Worm (Caenorhabditis elegans) whole organism, L4 larva: ENCODE data around the gene F08D12.12.

ENCODE experiments used
- D1046.2 ChIP-seq: fragments of 200-800 bp; sonication (Bioruptor generic); IDR thresholded peaks from 2 replicates; pipeline ENCODE4 v1.3.6; 2022; ENCODE audit warnings: missing genetic modification characterization, missing compliant biosample characterization
- aha-1 ChIP-seq: fragments of 150-350 bp; peaks from one replicate; lab custom pipeline; 2014; ENCODE audit warnings: missing biosample characterization, missing genetic modification characterization
- arid-1 ChIP-seq: fragments of 200-800 bp; sonication (Bioruptor generic); conservative IDR thresholded peaks from 2 replicates; pipeline ENCODE4 v1.3.6; 2022; ENCODE audit warnings: missing genetic modification reagents, missing genetic modification characterization, missing compliant biosample characterization
- ceh-44 ChIP-seq: fragments of 200-800 bp; sonication (Bioruptor generic); IDR thresholded peaks from 2 replicates; pipeline ENCODE4 v1.3.6; 2022; ENCODE audit warnings: missing genetic modification reagents, missing genetic modification characterization, missing compliant biosample characterization
- cey-2 ChIP-seq: sonication (generic microtip); optimal IDR thresholded peaks from 3 replicates; lab custom pipeline; 2017; ENCODE audit warnings: missing genetic modification characterization, mild to moderate bottlenecking, missing compliant biosample characterization, antibody characterized with exemption, borderline replicate concordance; ENCODE audit not compliant: insufficient read depth
- ctbp-1 ChIP-seq: fragments of 200-800 bp; sonication (Bioruptor generic); IDR thresholded peaks from 2 replicates; pipeline ENCODE4 v1.3.6; 2022; ENCODE audit warnings: missing genetic modification reagents, missing genetic modification characterization, missing compliant biosample characterization
- daf-16 ChIP-seq, 3 experiments: sonication (generic microtip); optimal IDR thresholded peaks; 2 replicates each; lab custom pipeline; 2016 to 2017; ENCODE audit warnings: missing genetic modification characterization in 3 of 3, missing genetic modification reagents in 3 of 3, mild to moderate bottlenecking in 2 of 3, missing compliant biosample characterization in 2 of 3, missing biosample characterization in 1 of 3, moderate library complexity in 1 of 3
- dmd-6 ChIP-seq: fragments of 200-800 bp; sonication (Bioruptor generic); IDR thresholded peaks from 2 replicates; pipeline ENCODE4 v1.3.6; 2022; ENCODE audit warnings: missing genetic modification reagents, missing genetic modification characterization, missing compliant biosample characterization
- dpl-1 ChIP-seq: fragments of 150-350 bp; optimal IDR thresholded peaks from 2 replicates; lab custom pipeline; 2014; ENCODE audit warnings: missing biosample characterization, missing genetic modification reagents, missing genetic modification characterization
- duxl-1 ChIP-seq: sonication (generic microtip); optimal IDR thresholded peaks from 2 replicates; lab custom pipeline; 2016; ENCODE audit warnings: mild to moderate bottlenecking, missing genetic modification characterization, moderate library complexity, missing compliant biosample characterization; ENCODE audit not compliant: poor library complexity
- fos-1 ChIP-seq: fragments of 150-350 bp; optimal IDR thresholded peaks from 2 replicates; lab custom pipeline; 2014; ENCODE audit warnings: missing biosample characterization, missing genetic modification characterization
- hlh-11 ChIP-seq: fragments of 200-800 bp; sonication (Bioruptor generic); optimal IDR thresholded peaks from 2 replicates; lab custom pipeline; 2018; ENCODE audit warnings: mild to moderate bottlenecking, missing genetic modification characterization, missing compliant biosample characterization
- hlh-30 ChIP-seq: sonication (generic microtip); optimal IDR thresholded peaks from 2 replicates; lab custom pipeline; 2017; ENCODE audit warnings: antibody characterized with exemption, mild to moderate bottlenecking, missing genetic modification characterization, missing compliant biosample characterization; ENCODE audit not compliant: insufficient read depth
- lin-1 ChIP-seq: fragments of 200-800 bp; sonication (Bioruptor generic); IDR thresholded peaks from 2 replicates; pipeline ENCODE4 v1.3.6; 2022; ENCODE audit warnings: missing genetic modification reagents, missing genetic modification characterization, missing compliant biosample characterization
- lin-13 ChIP-seq: fragments of 150-350 bp; optimal IDR thresholded peaks from 2 replicates; lab custom pipeline; 2014; ENCODE audit warnings: missing biosample characterization, missing genetic modification reagents, missing genetic modification characterization
- lin-15B ChIP-seq: fragments of 150-350 bp; sonication (generic microtip); optimal IDR thresholded peaks from 3 replicates; lab custom pipeline; 2014; ENCODE audit warnings: missing biosample characterization, missing genetic modification characterization
- lin-29 ChIP-seq: fragments of 200-800 bp; sonication (Bioruptor generic); IDR thresholded peaks from 2 replicates; pipeline ENCODE4 v1.3.6; 2022; ENCODE audit warnings: missing genetic modification reagents, missing genetic modification characterization, missing compliant biosample characterization
- lin-38 ChIP-seq: fragments of 200-800 bp; sonication (Bioruptor generic); IDR thresholded peaks from 2 replicates; pipeline ENCODE4 v1.3.6; 2022; ENCODE audit warnings: missing genetic modification reagents, missing genetic modification characterization, missing compliant biosample characterization
- lsy-2 ChIP-seq, 2 experiments: fragments of 150-350 bp in 1 of 2; sonication (generic microtip) in 1 of 2; optimal IDR thresholded peaks; 2 replicates each; lab custom pipeline; 2014 to 2017; ENCODE audit warnings: missing biosample characterization in 2 of 2, missing genetic modification characterization in 2 of 2
- madf-5 ChIP-seq, 2 experiments: fragments of 200-800 bp; sonication (Bioruptor generic); IDR thresholded peaks; 2 replicates each; pipeline ENCODE4 v1.3.6; 2022; ENCODE audit warnings: missing compliant biosample characterization in 2 of 2, missing genetic modification characterization in 2 of 2
- mdl-1 ChIP-seq, 2 experiments: fragments of 150-350 bp in 1 of 2; sonication (generic microtip) in 1 of 2; optimal IDR thresholded peaks; 2 replicates each; lab custom pipeline; 2014 to 2017; ENCODE audit warnings: missing biosample characterization in 2 of 2, missing genetic modification characterization in 2 of 2
- nhr-10 ChIP-seq: fragments of 150-350 bp; optimal IDR thresholded peaks from 2 replicates; lab custom pipeline; 2014; ENCODE audit warnings: missing biosample characterization, missing genetic modification characterization
- nhr-111 ChIP-seq: fragments of 200-800 bp; sonication (Bioruptor generic); optimal IDR thresholded peaks from 2 replicates; lab custom pipeline; 2018; ENCODE audit warnings: mild to moderate bottlenecking, missing genetic modification characterization, missing compliant biosample characterization
- nhr-237 ChIP-seq: sonication (generic microtip); optimal IDR thresholded peaks from 2 replicates; lab custom pipeline; 2017; ENCODE audit warnings: missing biosample characterization, missing genetic modification characterization
- nhr-28 ChIP-seq: fragments of 150-350 bp; optimal IDR thresholded peaks from 2 replicates; lab custom pipeline; 2014; ENCODE audit warnings: missing biosample characterization, missing genetic modification characterization
- nhr-41 ChIP-seq: fragments of 200-800 bp; sonication (Bioruptor generic); IDR thresholded peaks from 2 replicates; pipeline ENCODE4 v1.3.6; 2022; ENCODE audit warnings: missing genetic modification reagents, missing genetic modification characterization, missing compliant biosample characterization
- nhr-6 ChIP-seq: fragments of 150-350 bp; optimal IDR thresholded peaks from 2 replicates; lab custom pipeline; 2014; ENCODE audit warnings: missing biosample characterization, missing genetic modification characterization
- nhr-76 ChIP-seq: fragments of 150-350 bp; optimal IDR thresholded peaks from 2 replicates; lab custom pipeline; 2014; ENCODE audit warnings: missing biosample characterization, missing genetic modification characterization
- pha-4 ChIP-seq, 2 experiments: fragments of 150-350 bp in 1 of 2; fragments of 200-800 bp in 1 of 2; sonication (Bioruptor generic) in 1 of 2; IDR thresholded peaks in 1 of 2; optimal IDR thresholded peaks in 1 of 2; 2 replicates each; pipeline versions ENCODE4 v1.3.6 to Lab custom; 2014 to 2022; ENCODE audit warnings: missing genetic modification characterization in 2 of 2, missing genetic modification reagents in 2 of 2, missing biosample characterization in 1 of 2, missing compliant biosample characterization in 1 of 2
- php-3 ChIP-seq: fragments of 200-800 bp; sonication (Bioruptor generic); IDR thresholded peaks from 2 replicates; pipeline ENCODE4 v1.3.6; 2022; ENCODE audit warnings: missing genetic modification reagents, missing genetic modification characterization, missing compliant biosample characterization
- pqm-1 ChIP-seq: sonication (generic microtip); optimal IDR thresholded peaks from 2 replicates; lab custom pipeline; 2017; ENCODE audit warnings: missing biosample characterization, missing genetic modification characterization
- rbr-2 ChIP-seq: sonication (generic microtip); optimal IDR thresholded peaks from 2 replicates; lab custom pipeline; 2016; ENCODE audit warnings: missing genotype, missing genetic modification characterization, missing compliant biosample characterization
- sdz-12 ChIP-seq: fragments of 200-800 bp; sonication (Bioruptor generic); optimal IDR thresholded peaks from 2 replicates; lab custom pipeline; 2018; ENCODE audit warnings: mild to moderate bottlenecking, missing genetic modification characterization, missing compliant biosample characterization
- set-16 ChIP-seq: fragments of 200-800 bp; sonication (Bioruptor generic); IDR thresholded peaks from 2 replicates; pipeline ENCODE4 v1.3.6; 2022; ENCODE audit warnings: missing genetic modification reagents, missing genetic modification characterization, missing compliant biosample characterization
- tra-1 ChIP-seq: fragments of 200-800 bp; sonication (Bioruptor generic); IDR thresholded peaks from 2 replicates; pipeline ENCODE4 v1.3.6; 2022; ENCODE audit warnings: missing genetic modification reagents, missing genetic modification characterization, missing compliant biosample characterization
- unc-130 ChIP-seq: sonication (generic microtip); optimal IDR thresholded peaks from 2 replicates; lab custom pipeline; 2016; ENCODE audit warnings: missing genetic modification reagents, missing genetic modification characterization, missing compliant biosample characterization
- unc-39 ChIP-seq: sonication (generic microtip); optimal IDR thresholded peaks from 2 replicates; lab custom pipeline; 2017; ENCODE audit warnings: missing biosample characterization, missing genetic modification characterization
- zfp-3 ChIP-seq: fragments of 200-800 bp; sonication (Bioruptor generic); conservative IDR thresholded peaks from 2 replicates; pipeline ENCODE4 v1.3.6; 2022; ENCODE audit warnings: missing genetic modification reagents, missing genetic modification characterization, missing compliant biosample characterization
- ztf-11 ChIP-seq: fragments of 150-350 bp; optimal IDR thresholded peaks from 2 replicates; lab custom pipeline; 2014; ENCODE audit warnings: missing biosample characterization, missing genetic modification characterization

F08D12.12 gene

ce11 chrII:2834105-2834504 lies 47.2 kb upstream of the F08D12.12 start (continued):
- TF ChIP-seq nhr-111 (GFP tag; lab: Kevin White, UChicago): no peak
- no peak for TF ChIP-seq rbr-2
- no peak for TF ChIP-seq set-16 (GFP tag; lab: Robert Waterston, UW)
- TF ChIP-seq madf-5 (GFP tag; IDR thresholded peaks at IDR 0.05; lab: Robert Waterston, UW): no peak
- TF ChIP-seq mdl-1 (tag; optimal IDR thresholded peaks at IDR 0.05; lab: Kevin White, UChicago): no peak
- TF ChIP-seq cey-2 (tag; lab: Kevin White, UChicago): no peak
- TF ChIP-seq D1046.2 (GFP tag; lab: Robert Waterston, UW): no peak
- no peak for TF ChIP-seq ceh-44
- peak; percentile 44 for TF ChIP-seq dmd-6 (GFP tag; lab: Robert Waterston, UW)
- TF ChIP-seq lin-38 (GFP tag; lab: Robert Waterston, UW): no peak
- TF ChIP-seq lin-1 (GFP tag; lab: Robert Waterston, UW): peak; percentile 61; the same call in 1 of the 2 replicates
- TF ChIP-seq lin-15B (tag; lab: Kevin White, UChicago): no peak
- TF ChIP-seq dpl-1: no peak
- no peak for TF ChIP-seq unc-39 (tag; lab: Kevin White, UChicago)
- no peak for TF ChIP-seq ctbp-1
- no peak for TF ChIP-seq lin-29 (GFP tag; lab: Robert Waterston, UW)
- TF ChIP-seq nhr-10 (tag; lab: Kevin White, UChicago): no peak
- no peak for TF ChIP-seq unc-130 (GFP tag; lab: Kevin White, UChicago)
- no peak for TF ChIP-seq ztf-11
- no peak for TF ChIP-seq zfp-3
- no peak for TF ChIP-seq lin-13
- TF ChIP-seq sdz-12 (GFP tag; lab: Kevin White, UChicago): no peak
- TF ChIP-seq nhr-28: peak; percentile 76
- TF ChIP-seq duxl-1 (tag; lab: Kevin White, UChicago): no peak
- no peak for TF ChIP-seq fos-1 (tag; lab: Kevin White, UChicago)

ce11 chrII:2832539-2832938 lies 45.7 kb upstream of the F08D12.12 start:
- TF ChIP-seq php-3 (GFP tag; lab: Robert Waterston, UW): 0 out of 2 replicates have a peak, but pooled peaks have one; percentile 11
- TF ChIP-seq hlh-30 (tag; lab: Kevin White, UChicago): peak; percentile 55
- TF ChIP-seq arid-1 (GFP tag; lab: Robert Waterston, UW): no peak
- TF ChIP-seq pqm-1 (tag; lab: Kevin White, UChicago): no peak
- no peak for TF ChIP-seq daf-16 (GFP tag; optimal IDR thresholded peaks at IDR 0.05; lab: Kevin White, UChicago)
- TF ChIP-seq daf-16 (tag; optimal IDR thresholded peaks at IDR 0.05; lab: Kevin White, UChicago): peak; percentile 39

- no peak for TF ChIP-seq tra-1 (GFP tag; lab: Robert Waterston, UW)
- peak; percentile 9 for TF ChIP-seq hlh-11
- no peak for TF ChIP-seq nhr-237 (tag; lab: Kevin White, UChicago)
- TF ChIP-seq dmd-6 (GFP tag; lab: Robert Waterston, UW): peak; percentile 22; the same call in 1 of the 2 replicates
- TF ChIP-seq madf-5 (GFP tag; IDR thresholded peaks at IDR 0.05; lab: Robert Waterston, UW): no peak
- TF ChIP-seq pha-4 (GFP tag; IDR thresholded peaks at IDR 0.05; lab: Robert Waterston, UW): no peak
- TF ChIP-seq pha-4 (tag; optimal IDR thresholded peaks at IDR 0.05; lab: Kevin White, UChicago): peak; percentile 50
- TF ChIP-seq aha-1 (tag; lab: Kevin White, UChicago): peak; percentile 36
- TF ChIP-seq nhr-41: no peak
- no peak for TF ChIP-seq nhr-76
- TF ChIP-seq nhr-6 (tag; lab: Kevin White, UChicago): peak; percentile 25
- TF ChIP-seq lsy-2 (tag; optimal IDR thresholded peaks at IDR 0.05; lab: Kevin White, UChicago): peak in 1 of 2 experiments; percentile 38
- no peak for TF ChIP-seq lin-38 (GFP tag; lab: Robert Waterston, UW)
- peak in 1 of 2 experiments; percentile 11 for TF ChIP-seq daf-16 (GFP tag; optimal IDR thresholded peaks at IDR 0.05; lab: Kevin White, UChicago)
- TF ChIP-seq daf-16 (tag; optimal IDR thresholded peaks at IDR 0.05; lab: Kevin White, UChicago): peak; percentile 40
- TF ChIP-seq nhr-28: peak; percentile 53
Observed at ce11 chrII:2832098-2832497, 45.2 kb upstream of the F08D12.12 start.
